Fruit fly (Drosophila melanogaster) whole organism, wandering third instar larva: ENCODE results near the gene CG4270.

Experiments used
- Abd-B ChIP-seq: fragments of >200 bp; optimal IDR thresholded peaks from 2 replicates; lab custom pipeline; 2017; ENCODE audit warnings: missing biosample characterization, missing genetic modification characterization
- CrebA ChIP-seq: fragments of 200-800 bp; sonication (Bioruptor generic); optimal IDR thresholded peaks from 2 replicates; lab custom pipeline; 2016; ENCODE audit warnings: missing biosample characterization, mild to moderate bottlenecking, missing genetic modification characterization, borderline replicate concordance
- Dfd ChIP-seq: fragments of >200 bp; optimal IDR thresholded peaks from 2 replicates; lab custom pipeline; 2017; ENCODE audit warnings: missing biosample characterization, missing genetic modification characterization
- Dif ChIP-seq: fragments of 200-275, 200-300 bp; sonication (Bioruptor generic); optimal IDR thresholded peaks from 2 replicates; lab custom pipeline; 2018; ENCODE audit warnings: missing biosample characterization, missing genetic modification characterization; ENCODE audit not compliant: partially characterized antibody
- GATAd ChIP-seq: sonication (Bioruptor generic); optimal IDR thresholded peaks from 2 replicates; lab custom pipeline; 2016; ENCODE audit warnings: missing biosample characterization, missing genetic modification characterization
- HLH106 ChIP-seq: fragments of 200-800 bp; optimal IDR thresholded peaks from 3 replicates; lab custom pipeline; 2019; ENCODE audit warnings: missing biosample characterization, mild to moderate bottlenecking, missing genetic modification characterization, moderate library complexity
- Hnf4 ChIP-seq: fragments of 200-800 bp; sonication (Bioruptor generic); optimal IDR thresholded peaks from 2 replicates; lab custom pipeline; 2016; ENCODE audit warnings: missing biosample characterization, mild to moderate bottlenecking, missing genetic modification characterization
- Hr78 ChIP-seq: fragments of >200 bp; optimal IDR thresholded peaks from 2 replicates; lab custom pipeline; 2017; ENCODE audit warnings: missing biosample characterization, missing genetic modification characterization
- Hr83 ChIP-seq: fragments of 200-300 bp; sonication (Bioruptor generic); optimal IDR thresholded peaks from 2 replicates; lab custom pipeline; 2016; ENCODE audit warnings: missing biosample characterization, mild to moderate bottlenecking, missing genetic modification characterization, moderate library complexity; ENCODE audit not compliant: poor library complexity, severe bottlenecking
- Jra ChIP-seq: sonication (Bioruptor generic); optimal IDR thresholded peaks from 2 replicates; lab custom pipeline; 2016; ENCODE audit warnings: missing biosample characterization, missing genetic modification characterization
- Mio ChIP-seq: sonication (Bioruptor generic); optimal IDR thresholded peaks from 2 replicates; lab custom pipeline; 2016; ENCODE audit warnings: missing biosample characterization, missing genetic modification characterization
- Myc ChIP-seq: fragments of >200 bp; optimal IDR thresholded peaks from 2 replicates; lab custom pipeline; 2017
- N ChIP-seq: fragments of >200 bp; optimal IDR thresholded peaks from 2 replicates; lab custom pipeline; 2018; ENCODE audit warnings: missing biosample characterization, missing external identifiers, missing genetic modification characterization
- OdsH ChIP-seq: fragments of 200-800 bp; sonication (Bioruptor generic); optimal IDR thresholded peaks from 2 replicates; lab custom pipeline; 2016; ENCODE audit warnings: missing biosample characterization, mild to moderate bottlenecking, missing genetic modification characterization
- Rel ChIP-seq, 2 experiments: fragments of 200-800 bp; sonication (Bioruptor generic) in 1 of 2; optimal IDR thresholded peaks; 2 replicates in 1 of 2; 3 replicates in 1 of 2; lab custom pipeline; 2016 to 2019; ENCODE audit warnings: mild to moderate bottlenecking in 2 of 2, missing biosample characterization in 2 of 2, missing genetic modification characterization in 2 of 2, moderate library complexity in 1 of 2
- Sp1 ChIP-seq: fragments of 200-800 bp; sonication (Bioruptor generic); optimal IDR thresholded peaks from 3 replicates; lab custom pipeline; 2019; ENCODE audit warnings: missing biosample characterization, mild to moderate bottlenecking, missing genetic modification characterization, moderate library complexity
- Vsx2 ChIP-seq: fragments of 200-300, 225-300 bp; sonication (Bioruptor generic); optimal IDR thresholded peaks from 2 replicates; lab custom pipeline; 2018; ENCODE audit warnings: missing biosample characterization, missing genetic modification characterization; ENCODE audit not compliant: partially characterized antibody
- br ChIP-seq: fragments of 200-800 bp; sonication (Bioruptor generic); optimal IDR thresholded peaks from 2 replicates; lab custom pipeline; 2016; ENCODE audit warnings: missing biosample characterization, missing genetic modification characterization
- brk ChIP-seq: fragments of 200-800 bp; sonication (Bioruptor generic); optimal IDR thresholded peaks from 2 replicates; lab custom pipeline; 2016; ENCODE audit warnings: missing biosample characterization, mild to moderate bottlenecking, missing genetic modification characterization
- dl ChIP-seq, 2 experiments: fragments of 175-275, 200-275 bp in 1 of 2; fragments of 200-275 bp in 1 of 2; sonication (Bioruptor generic); optimal IDR thresholded peaks; lab custom pipeline; 2018; ENCODE audit warnings: mild to moderate bottlenecking in 2 of 2, missing biosample characterization in 2 of 2, missing genetic modification characterization in 2 of 2, moderate library complexity in 2 of 2; ENCODE audit not compliant: partially characterized antibody in 2 of 2, insufficient read depth in 1 of 2
- dmrt93B ChIP-seq: fragments of 200-800 bp; sonication (Bioruptor generic); optimal IDR thresholded peaks from 2 replicates; lab custom pipeline; 2018; ENCODE audit warnings: missing biosample characterization, mild to moderate bottlenecking, missing genetic modification characterization
- dsf ChIP-seq: sonication (Bioruptor generic); optimal IDR thresholded peaks from 2 replicates; lab custom pipeline; 2016; ENCODE audit warnings: missing biosample characterization, missing genetic modification characterization, borderline replicate concordance
- ey ChIP-seq: fragments of 200-800 bp; sonication (Bioruptor generic); optimal IDR thresholded peaks from 2 replicates; lab custom pipeline; 2016; ENCODE audit warnings: missing biosample characterization, missing genetic modification characterization
- foxo ChIP-seq, 2 experiments: fragments of 200-800 bp; sonication (Bioruptor generic); optimal IDR thresholded peaks; 2 replicates in 1 of 2; 3 replicates in 1 of 2; lab custom pipeline; 2016 to 2017; ENCODE audit warnings: missing biosample characterization in 2 of 2, missing genetic modification characterization in 2 of 2
- fru ChIP-seq: fragments of 200-800 bp; sonication (Bioruptor generic); optimal IDR thresholded peaks from 3 replicates; lab custom pipeline; 2016; ENCODE audit warnings: missing biosample characterization, mild to moderate bottlenecking, missing genetic modification characterization
- h ChIP-seq: fragments of 200-800 bp; sonication (Bioruptor generic); optimal IDR thresholded peaks from 3 replicates; lab custom pipeline; 2016; ENCODE audit warnings: missing biosample characterization, mild to moderate bottlenecking, missing genetic modification characterization
- jim ChIP-seq: fragments of 175-275, 200-325 bp; sonication (Bioruptor generic); optimal IDR thresholded peaks from 2 replicates; lab custom pipeline; 2016; ENCODE audit warnings: missing biosample characterization, mild to moderate bottlenecking, missing genetic modification characterization
- rgr ChIP-seq: fragments of 200-800 bp; sonication (Bioruptor generic); optimal IDR thresholded peaks from 3 replicates; lab custom pipeline; 2016; ENCODE audit warnings: missing biosample characterization, mild to moderate bottlenecking, missing genetic modification characterization
- sage ChIP-seq: fragments of 200-800 bp; sonication (Bioruptor generic); optimal IDR thresholded peaks from 2 replicates; lab custom pipeline; 2016; ENCODE audit warnings: missing biosample characterization, mild to moderate bottlenecking, missing genetic modification characterization
- sv ChIP-seq: fragments of 200-800 bp; sonication (Bioruptor generic); optimal IDR thresholded peaks from 3 replicates; lab custom pipeline; 2016; ENCODE audit warnings: missing biosample characterization, missing genetic modification characterization
- tai ChIP-seq: sonication (Bioruptor generic); optimal IDR thresholded peaks from 2 replicates; lab custom pipeline; 2016; ENCODE audit warnings: missing biosample characterization, missing genetic modification characterization
- usp ChIP-seq: fragments of >200 bp; optimal IDR thresholded peaks from 2 replicates; lab custom pipeline; 2017; ENCODE audit warnings: missing biosample characterization, missing genetic modification characterization
- woc ChIP-seq: sonication (Bioruptor generic); optimal IDR thresholded peaks from 2 replicates; lab custom pipeline; 2016; ENCODE audit warnings: missing biosample characterization, mild to moderate bottlenecking, missing genetic modification characterization

CG4270 gene

dm6 chr2L:2240493-2240892, 22.7 kb upstream of the CG4270 start, which contains the start of gene Tengl1:
TSS of gene Tengl1 (minus strand) at chr2L:2240593.
- TF ChIP-seq jim (no peak), dmrt93B (GFP tag; lab: Kevin White, UChicago) (no peak), tai (no peak), Hr83 (no peak), br (GFP tag; lab: Kevin White, UChicago) (no peak), GATAd (GFP tag; lab: Kevin White, UChicago) (no peak), N (GFP tag; lab: Kevin White, UChicago) (no peak), Dif (no peak), woc (no peak), sv (GFP tag; lab: Kevin White, UChicago) (no peak), h (no peak), Myc (lab: Kevin White, UChicago) (no peak), sage (GFP tag; lab: Kevin White, UChicago) (no peak), fru (GFP tag; lab: Kevin White, UChicago) (no peak), usp (GFP tag; lab: Kevin White, UChicago) (no peak), rgr (no peak), Sp1 (GFP tag; lab: Kevin White, UChicago) (no peak), CrebA (GFP tag; lab: Kevin White, UChicago) (no peak)

DNA sequence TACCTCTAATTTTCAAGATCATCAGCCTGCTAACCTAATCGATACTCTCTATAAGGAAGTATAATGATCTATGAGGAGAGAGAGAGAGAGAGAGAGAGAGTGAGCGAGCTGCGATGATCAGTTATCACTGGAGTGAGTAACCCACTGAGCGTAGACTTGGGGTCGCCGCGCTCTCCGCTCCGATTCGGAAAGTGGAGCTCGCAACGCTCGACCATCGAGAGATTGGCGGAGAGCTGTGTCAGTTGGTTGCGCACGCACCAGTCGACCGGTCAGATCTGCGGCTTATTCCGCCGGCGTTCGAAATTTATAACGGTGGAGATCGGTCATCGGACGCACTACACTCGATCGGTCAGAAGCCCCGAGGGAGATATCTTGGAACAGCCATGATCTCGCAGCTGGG, 21.1 kb upstream of the CG4270 start, which contains the start of gene CG4267:
CG4267 (plus strand) TSS at position 240 of the 400 bp plus-strand sequence.
- peak; percentile 45 for TF ChIP-seq Hr83
- TF ChIP-seq dl (GFP tag; optimal IDR thresholded peaks at IDR 0.05; lab: Kevin White, UChicago; ENCODE audit: insufficient read depth in 1 of 2, partially characterized antibody in 2 of 2) = peak; percentile 82 to 92
- TF ChIP-seq Sp1 (GFP tag; lab: Kevin White, UChicago) = no peak
- TF ChIP-seq h = peak; percentile 11
- peak; percentile 97 for TF ChIP-seq Dif
- TF ChIP-seq Vsx2 = peak; percentile 77

DNA sequence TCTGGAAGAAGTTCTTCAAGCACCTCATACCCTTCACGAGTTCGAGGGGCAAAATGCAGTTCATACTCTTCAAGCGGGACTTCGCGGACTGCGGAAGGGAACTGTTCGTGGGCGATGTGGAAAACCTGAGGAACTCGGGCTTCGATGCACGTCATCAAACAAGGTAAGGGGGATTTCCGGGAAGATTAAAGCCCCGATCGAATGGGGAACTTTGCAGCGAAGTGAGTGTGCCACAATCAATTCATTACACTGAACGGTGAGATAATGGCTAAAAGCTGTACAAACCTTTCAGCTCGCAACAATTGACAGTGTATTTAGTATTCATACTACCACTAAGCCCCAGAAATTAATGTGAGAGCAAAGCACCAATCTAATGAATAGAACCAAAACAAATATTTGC, 20.5 kb upstream of the CG4270 start:
- TF ChIP-seq Rel (GFP tag; optimal IDR thresholded peaks at IDR 0.05; lab: Kevin White, UChicago) = no peak
- peak; percentile 91 for TF ChIP-seq Rel (tag; optimal IDR thresholded peaks at IDR 0.05; lab: Kevin White, UChicago)
- TF ChIP-seq rgr = no peak

- TF ChIP-seq ey (no peak), brk (GFP tag; lab: Kevin White, UChicago) (no peak), Dfd (GFP tag; lab: Kevin White, UChicago) (no peak), dl (GFP tag; optimal IDR thresholded peaks at IDR 0.05; lab: Kevin White, UChicago; ENCODE audit: insufficient read depth in 1 of 2, partially characterized antibody in 2 of 2) (no peak), br (GFP tag; lab: Kevin White, UChicago) (no peak), sage (GFP tag; lab: Kevin White, UChicago) (no peak), Hr78 (GFP tag; lab: Kevin White, UChicago) (no peak), Hnf4 (no peak), tai (no peak), OdsH (GFP tag; lab: Kevin White, UChicago) (no peak), Dif (no peak), Abd-B (GFP tag; lab: Kevin White, UChicago) (no peak)
Measured at dm6 chr2L:2249578-2249977, 13.7 kb upstream of the CG4270 start.

dm6 chr2L:2251175-2251574, 12.1 kb upstream of the CG4270 start, which contains the start of gene Ser12:
TSS of gene Ser12 (minus strand) at chr2L:2251275.
- TF ChIP-seq Mio (GFP tag; lab: Kevin White, UChicago) (no peak), dl (GFP tag; optimal IDR thresholded peaks at IDR 0.05; lab: Kevin White, UChicago; ENCODE audit: insufficient read depth in 1 of 2, partially characterized antibody in 2 of 2) (no peak), dsf (GFP tag; lab: Kevin White, UChicago) (no peak), usp (GFP tag; lab: Kevin White, UChicago) (no peak), foxo (GFP tag; optimal IDR thresholded peaks at IDR 0.05; lab: Kevin White, UChicago) (no peak), br (GFP tag; lab: Kevin White, UChicago) (no peak), Jra (GFP tag; lab: Kevin White, UChicago) (no peak), HLH106 (no peak)
